Fruit fly (Drosophila melanogaster) whole organism, wandering third instar larva: ENCODE data around the gene CG33160.

ENCODE experiments used
- CG32264 ChIP-seq: fragments of 200-800 bp; sonication (Bioruptor generic); optimal IDR thresholded peaks from 2 replicates; lab custom pipeline; 2016; ENCODE audit warnings: missing biosample characterization, missing genetic modification characterization
- CG9705 ChIP-seq: fragments of 200-800 bp; sonication (Bioruptor generic); optimal IDR thresholded peaks from 2 replicates; lab custom pipeline; 2018; ENCODE audit warnings: missing biosample characterization, mild to moderate bottlenecking, missing genetic modification characterization
- Dfd ChIP-seq: fragments of >200 bp; optimal IDR thresholded peaks from 2 replicates; lab custom pipeline; 2017; ENCODE audit warnings: missing biosample characterization, missing genetic modification characterization
- Dif ChIP-seq: fragments of 200-275, 200-300 bp; sonication (Bioruptor generic); optimal IDR thresholded peaks from 2 replicates; lab custom pipeline; 2018; ENCODE audit warnings: missing biosample characterization, missing genetic modification characterization; ENCODE audit not compliant: partially characterized antibody
- GATAd ChIP-seq: sonication (Bioruptor generic); optimal IDR thresholded peaks from 2 replicates; lab custom pipeline; 2016; ENCODE audit warnings: missing biosample characterization, missing genetic modification characterization
- HLH106 ChIP-seq: fragments of 200-800 bp; optimal IDR thresholded peaks from 3 replicates; lab custom pipeline; 2019; ENCODE audit warnings: missing biosample characterization, mild to moderate bottlenecking, missing genetic modification characterization, moderate library complexity
- Hnf4 ChIP-seq: fragments of 200-800 bp; sonication (Bioruptor generic); optimal IDR thresholded peaks from 2 replicates; lab custom pipeline; 2016; ENCODE audit warnings: missing biosample characterization, mild to moderate bottlenecking, missing genetic modification characterization
- Hr78 ChIP-seq: fragments of >200 bp; optimal IDR thresholded peaks from 2 replicates; lab custom pipeline; 2017; ENCODE audit warnings: missing biosample characterization, missing genetic modification characterization
- Hr83 ChIP-seq: fragments of 200-300 bp; sonication (Bioruptor generic); optimal IDR thresholded peaks from 2 replicates; lab custom pipeline; 2016; ENCODE audit warnings: missing biosample characterization, mild to moderate bottlenecking, missing genetic modification characterization, moderate library complexity; ENCODE audit not compliant: poor library complexity, severe bottlenecking
- Jra ChIP-seq: sonication (Bioruptor generic); optimal IDR thresholded peaks from 2 replicates; lab custom pipeline; 2016; ENCODE audit warnings: missing biosample characterization, missing genetic modification characterization
- Myc ChIP-seq: fragments of >200 bp; optimal IDR thresholded peaks from 2 replicates; lab custom pipeline; 2017
- N ChIP-seq: fragments of >200 bp; optimal IDR thresholded peaks from 2 replicates; lab custom pipeline; 2018; ENCODE audit warnings: missing biosample characterization, missing external identifiers, missing genetic modification characterization
- OdsH ChIP-seq: fragments of 200-800 bp; sonication (Bioruptor generic); optimal IDR thresholded peaks from 2 replicates; lab custom pipeline; 2016; ENCODE audit warnings: missing biosample characterization, mild to moderate bottlenecking, missing genetic modification characterization
- Rel ChIP-seq, 2 experiments: fragments of 200-800 bp; sonication (Bioruptor generic) in 1 of 2; optimal IDR thresholded peaks; 2 replicates in 1 of 2; 3 replicates in 1 of 2; lab custom pipeline; 2016 to 2019; ENCODE audit warnings: mild to moderate bottlenecking in 2 of 2, missing biosample characterization in 2 of 2, missing genetic modification characterization in 2 of 2, moderate library complexity in 1 of 2
- Sp1 ChIP-seq: fragments of 200-800 bp; sonication (Bioruptor generic); optimal IDR thresholded peaks from 3 replicates; lab custom pipeline; 2019; ENCODE audit warnings: missing biosample characterization, mild to moderate bottlenecking, missing genetic modification characterization, moderate library complexity
- Vsx2 ChIP-seq: fragments of 200-300, 225-300 bp; sonication (Bioruptor generic); optimal IDR thresholded peaks from 2 replicates; lab custom pipeline; 2018; ENCODE audit warnings: missing biosample characterization, missing genetic modification characterization; ENCODE audit not compliant: partially characterized antibody
- br ChIP-seq: fragments of 200-800 bp; sonication (Bioruptor generic); optimal IDR thresholded peaks from 2 replicates; lab custom pipeline; 2016; ENCODE audit warnings: missing biosample characterization, missing genetic modification characterization
- brk ChIP-seq: fragments of 200-800 bp; sonication (Bioruptor generic); optimal IDR thresholded peaks from 2 replicates; lab custom pipeline; 2016; ENCODE audit warnings: missing biosample characterization, mild to moderate bottlenecking, missing genetic modification characterization
- dl ChIP-seq, 2 experiments: fragments of 175-275, 200-275 bp in 1 of 2; fragments of 200-275 bp in 1 of 2; sonication (Bioruptor generic); optimal IDR thresholded peaks; lab custom pipeline; 2018; ENCODE audit warnings: mild to moderate bottlenecking in 2 of 2, missing biosample characterization in 2 of 2, missing genetic modification characterization in 2 of 2, moderate library complexity in 2 of 2; ENCODE audit not compliant: partially characterized antibody in 2 of 2, insufficient read depth in 1 of 2
- dmrt93B ChIP-seq: fragments of 200-800 bp; sonication (Bioruptor generic); optimal IDR thresholded peaks from 2 replicates; lab custom pipeline; 2018; ENCODE audit warnings: missing biosample characterization, mild to moderate bottlenecking, missing genetic modification characterization
- dsf ChIP-seq: sonication (Bioruptor generic); optimal IDR thresholded peaks from 2 replicates; lab custom pipeline; 2016; ENCODE audit warnings: missing biosample characterization, missing genetic modification characterization, borderline replicate concordance
- ey ChIP-seq: fragments of 200-800 bp; sonication (Bioruptor generic); optimal IDR thresholded peaks from 2 replicates; lab custom pipeline; 2016; ENCODE audit warnings: missing biosample characterization, missing genetic modification characterization
- foxo ChIP-seq, 2 experiments: fragments of 200-800 bp; sonication (Bioruptor generic); optimal IDR thresholded peaks; 2 replicates in 1 of 2; 3 replicates in 1 of 2; lab custom pipeline; 2016 to 2017; ENCODE audit warnings: missing biosample characterization in 2 of 2, missing genetic modification characterization in 2 of 2
- fru ChIP-seq: fragments of 200-800 bp; sonication (Bioruptor generic); optimal IDR thresholded peaks from 3 replicates; lab custom pipeline; 2016; ENCODE audit warnings: missing biosample characterization, mild to moderate bottlenecking, missing genetic modification characterization
- h ChIP-seq: fragments of 200-800 bp; sonication (Bioruptor generic); optimal IDR thresholded peaks from 3 replicates; lab custom pipeline; 2016; ENCODE audit warnings: missing biosample characterization, mild to moderate bottlenecking, missing genetic modification characterization
- lola ChIP-seq: fragments of >200 bp; optimal IDR thresholded peaks from 2 replicates; lab custom pipeline; 2017; ENCODE audit warnings: missing biosample characterization, missing genetic modification characterization
- pan ChIP-seq: fragments of >200 bp; optimal IDR thresholded peaks from 2 replicates; lab custom pipeline; 2017
- psq ChIP-seq: fragments of 200-800 bp; sonication (Bioruptor generic); optimal IDR thresholded peaks from 3 replicates; lab custom pipeline; 2017; ENCODE audit warnings: missing biosample characterization, mild to moderate bottlenecking, missing genetic modification characterization, moderate library complexity
- rgr ChIP-seq: fragments of 200-800 bp; sonication (Bioruptor generic); optimal IDR thresholded peaks from 3 replicates; lab custom pipeline; 2016; ENCODE audit warnings: missing biosample characterization, mild to moderate bottlenecking, missing genetic modification characterization
- sv ChIP-seq: fragments of 200-800 bp; sonication (Bioruptor generic); optimal IDR thresholded peaks from 3 replicates; lab custom pipeline; 2016; ENCODE audit warnings: missing biosample characterization, missing genetic modification characterization
- tai ChIP-seq: sonication (Bioruptor generic); optimal IDR thresholded peaks from 2 replicates; lab custom pipeline; 2016; ENCODE audit warnings: missing biosample characterization, missing genetic modification characterization
- woc ChIP-seq: sonication (Bioruptor generic); optimal IDR thresholded peaks from 2 replicates; lab custom pipeline; 2016; ENCODE audit warnings: missing biosample characterization, mild to moderate bottlenecking, missing genetic modification characterization

Gene CG33160

dm6 chr3L:3187263-3187662 lies 18.9 kb downstream of the CG33160 start, which contains the start of gene CG14957:
Gene CG14957 (plus strand): TSS chr3L:3187563.
- TF ChIP-seq dl (GFP tag; optimal IDR thresholded peaks at IDR 0.05; lab: Kevin White, UChicago; ENCODE audit: insufficient read depth in 1 of 2, partially characterized antibody in 2 of 2) (no peak), tai (GFP tag; lab: Kevin White, UChicago) (no peak), dsf (GFP tag; lab: Kevin White, UChicago) (no peak), Sp1 (GFP tag; lab: Kevin White, UChicago) (peak; percentile 31), sv (no peak), Hnf4 (GFP tag; lab: Kevin White, UChicago) (peak; percentile 18), dmrt93B (GFP tag; lab: Kevin White, UChicago) (no peak), Hr83 (GFP tag; lab: Kevin White, UChicago) (peak; percentile 18), GATAd (GFP tag; lab: Kevin White, UChicago) (no peak), woc (GFP tag; lab: Kevin White, UChicago) (no peak)

DNA sequence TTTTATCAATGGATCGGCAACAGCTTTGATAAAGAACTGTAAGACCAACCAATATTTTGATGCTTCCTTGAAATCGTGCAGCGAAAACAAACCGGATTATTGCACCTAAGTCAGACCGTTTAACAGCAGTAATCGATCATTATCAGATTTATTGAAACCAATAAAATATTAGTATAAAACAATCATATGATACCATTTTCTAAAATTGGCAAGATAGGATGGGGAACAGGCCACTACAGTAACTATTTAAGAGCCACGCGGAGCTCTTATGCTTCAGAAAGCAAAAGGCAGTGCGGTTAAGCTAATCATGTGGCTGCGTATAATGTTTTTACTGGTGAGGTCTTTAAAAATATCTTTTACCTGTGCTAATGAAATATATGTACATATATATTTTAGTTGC lies 19.8 kb downstream of the CG33160 start, which contains the start of gene CG32284:
TSS of gene CG32284 (plus strand) at position 301 of the 400 bp plus-strand sequence.
- TF ChIP-seq Jra (GFP tag; lab: Kevin White, UChicago) (no peak), rgr (GFP tag; lab: Kevin White, UChicago) (no peak), Vsx2 (GFP tag; lab: Kevin White, UChicago) (no peak), Sp1 (GFP tag; lab: Kevin White, UChicago) (no peak), ey (GFP tag; lab: Kevin White, UChicago) (no peak), brk (GFP tag; lab: Kevin White, UChicago) (no peak), sv (no peak), psq (GFP tag; lab: Kevin White, UChicago) (no peak), Dfd (GFP tag; lab: Kevin White, UChicago) (no peak), OdsH (no peak), Myc (lab: Kevin White, UChicago) (no peak), CG9705 (GFP tag; lab: Kevin White, UChicago) (no peak), HLH106 (tag; lab: Kevin White, UChicago) (no peak), woc (GFP tag; lab: Kevin White, UChicago) (no peak), N (GFP tag; lab: Kevin White, UChicago) (no peak)

- TF ChIP-seq pan (lab: Kevin White, UChicago) (no peak), foxo (GFP tag; optimal IDR thresholded peaks at IDR 0.05; lab: Kevin White, UChicago) (no peak), Jra (GFP tag; lab: Kevin White, UChicago) (no peak), OdsH (no peak), Hr78 (no peak)
These were observed 22.1 kb downstream of the CG33160 start, which contains the start of gene CG42494 for dm6 chr3L:3184104-3184503. Gene CG42494 (plus strand): TSS chr3L:3184404.

dm6 chr3L:3179474-3179873 lies 26.7 kb downstream of the CG33160 start:
- TF ChIP-seq Dif (no peak), rgr (GFP tag; lab: Kevin White, UChicago) (peak; percentile 89), sv (peak; percentile 83), Rel (GFP tag; optimal IDR thresholded peaks at IDR 0.05; lab: Kevin White, UChicago) (peak; percentile 64), Rel (tag; optimal IDR thresholded peaks at IDR 0.05; lab: Kevin White, UChicago) (no peak), woc (GFP tag; lab: Kevin White, UChicago) (peak; percentile 83), fru (peak; percentile 93), Hr83 (GFP tag; lab: Kevin White, UChicago) (peak; percentile 10), psq (GFP tag; lab: Kevin White, UChicago) (peak; percentile 75), CG9705 (GFP tag; lab: Kevin White, UChicago) (peak; percentile 48), HLH106 (tag; lab: Kevin White, UChicago) (peak; percentile 85), br (GFP tag; lab: Kevin White, UChicago) (peak; percentile 90), lola (GFP tag; lab: Kevin White, UChicago) (no peak), dsf (GFP tag; lab: Kevin White, UChicago) (no peak), dmrt93B (GFP tag; lab: Kevin White, UChicago) (peak; percentile 73), ey (GFP tag; lab: Kevin White, UChicago) (peak; percentile 84), Sp1 (GFP tag; lab: Kevin White, UChicago) (peak; percentile 83), Jra (GFP tag; lab: Kevin White, UChicago) (no peak), h (GFP tag; lab: Kevin White, UChicago) (peak; percentile 94), Dfd (GFP tag; lab: Kevin White, UChicago) (no peak), OdsH (peak; percentile 87), CG32264 (GFP tag; lab: Kevin White, UChicago) (peak; percentile 89), foxo (GFP tag; optimal IDR thresholded peaks at IDR 0.05; lab: Kevin White, UChicago) (peak; percentile 73 to 91)
- TF ChIP-seq, all 38 proteins: peak for 17
